Worm (Caenorhabditis elegans) whole organism, L2 larva: ENCODE measurements around the gene Y41E3.8.

ENCODE experiments used
- C34F6.9 ChIP-seq: fragments of 150-350 bp; optimal IDR thresholded peaks from 2 replicates; lab custom pipeline; 2014; ENCODE audit warnings: missing biosample characterization, missing genetic modification characterization
- F13H6.1 ChIP-seq: sonication (generic microtip); optimal IDR thresholded peaks from 2 replicates; lab custom pipeline; 2016; ENCODE audit warnings: missing genetic modification characterization, missing compliant biosample characterization
- R02D3.7 ChIP-seq: fragments of 150-350 bp; optimal IDR thresholded peaks from 2 replicates; lab custom pipeline; 2014; ENCODE audit warnings: missing biosample characterization, missing genetic modification characterization
- Y55F3AM.14 ChIP-seq: fragments of 200-800 bp; sonication (Bioruptor generic); optimal IDR thresholded peaks from 2 replicates; lab custom pipeline; 2018; ENCODE audit warnings: mild to moderate bottlenecking, missing genetic modification characterization, missing compliant biosample characterization
- ZK546.5 ChIP-seq: sonication (generic microtip); optimal IDR thresholded peaks from 2 replicates; lab custom pipeline; 2017; ENCODE audit warnings: missing biosample characterization, missing genetic modification characterization
- alr-1 ChIP-seq: fragments of 150-350 bp; optimal IDR thresholded peaks from 2 replicates; lab custom pipeline; 2014; ENCODE audit warnings: missing biosample characterization, missing genetic modification characterization
- aly-2 ChIP-seq: fragments of 150-350 bp; optimal IDR thresholded peaks from 2 replicates; lab custom pipeline; 2014; ENCODE audit warnings: missing biosample characterization, missing genetic modification characterization
- ama-1 ChIP-seq: fragments of 150-350 bp; optimal IDR thresholded peaks from 2 replicates; lab custom pipeline; 2018; ENCODE audit warnings: inconsistent platforms
- blmp-1 ChIP-seq: sonication (generic microtip); optimal IDR thresholded peaks from 2 replicates; lab custom pipeline; 2017; ENCODE audit warnings: missing genetic modification characterization, mild to moderate bottlenecking, missing compliant biosample characterization, antibody characterized with exemption, moderate library complexity; ENCODE audit not compliant: insufficient read depth
- ceh-16 ChIP-seq: fragments of 150-350 bp; optimal IDR thresholded peaks from 2 replicates; lab custom pipeline; 2014; ENCODE audit warnings: missing biosample characterization, missing genetic modification characterization
- ceh-82 ChIP-seq: fragments of 150-350 bp; optimal IDR thresholded peaks from 2 replicates; lab custom pipeline; 2014; ENCODE audit warnings: missing biosample characterization, missing genetic modification characterization
- crh-2 ChIP-seq: sonication (generic microtip); optimal IDR thresholded peaks from 2 replicates; lab custom pipeline; 2017; ENCODE audit warnings: missing biosample characterization, missing genetic modification characterization
- dmd-4 ChIP-seq: sonication (generic microtip); optimal IDR thresholded peaks from 2 replicates; lab custom pipeline; 2017; ENCODE audit warnings: missing biosample characterization, missing genetic modification characterization
- egl-27 ChIP-seq: sonication (generic microtip); optimal IDR thresholded peaks from 3 replicates; lab custom pipeline; 2017; ENCODE audit warnings: missing biosample characterization, missing genetic modification reagents, missing genetic modification characterization
- elt-1 ChIP-seq: fragments of 150-350 bp; optimal IDR thresholded peaks from 2 replicates; lab custom pipeline; 2014; ENCODE audit warnings: missing biosample characterization, missing genetic modification characterization
- elt-3 ChIP-seq: sonication (generic microtip); optimal IDR thresholded peaks from 2 replicates; lab custom pipeline; 2017; ENCODE audit warnings: missing biosample characterization, missing genetic modification characterization
- fos-1 ChIP-seq: fragments of 150-350 bp; optimal IDR thresholded peaks from 2 replicates; lab custom pipeline; 2014; ENCODE audit warnings: missing biosample characterization, missing genetic modification characterization
- gmeb-1 ChIP-seq: fragments of 150-350 bp; optimal IDR thresholded peaks from 2 replicates; lab custom pipeline; 2014; ENCODE audit warnings: missing biosample characterization, missing genetic modification characterization
- lin-11 ChIP-seq: fragments of 150-350 bp; sonication (generic microtip); optimal IDR thresholded peaks from 2 replicates; lab custom pipeline; 2014; ENCODE audit warnings: missing biosample characterization, missing genetic modification characterization, inconsistent platforms, mixed read lengths
- lin-13 ChIP-seq: fragments of 150-350 bp; optimal IDR thresholded peaks from 2 replicates; lab custom pipeline; 2014; ENCODE audit warnings: missing biosample characterization, missing genetic modification reagents, missing genetic modification characterization
- lsy-2 ChIP-seq, 2 experiments: fragments of 150-350 bp in 1 of 2; sonication (generic microtip) in 1 of 2; optimal IDR thresholded peaks; 2 replicates each; lab custom pipeline; 2014 to 2017; ENCODE audit warnings: missing biosample characterization in 2 of 2, missing genetic modification characterization in 2 of 2
- mab-5 ChIP-seq: fragments of 150-350 bp; optimal IDR thresholded peaks from 2 replicates; lab custom pipeline; 2014; ENCODE audit warnings: missing biosample characterization, missing genetic modification characterization
- mbf-1 ChIP-seq: sonication (generic microtip); optimal IDR thresholded peaks from 2 replicates; lab custom pipeline; 2017; ENCODE audit warnings: missing biosample characterization, missing genetic modification characterization
- mdl-1 ChIP-seq, 2 experiments: fragments of 150-350 bp in 1 of 2; sonication (generic microtip) in 1 of 2; optimal IDR thresholded peaks; 2 replicates each; lab custom pipeline; 2017; ENCODE audit warnings: missing biosample characterization in 2 of 2, missing genetic modification characterization in 2 of 2
- nhr-10 ChIP-seq: sonication (generic microtip); optimal IDR thresholded peaks from 2 replicates; lab custom pipeline; 2017; ENCODE audit warnings: missing biosample characterization, missing genetic modification characterization
- nhr-12 ChIP-seq: fragments of 150-350 bp; optimal IDR thresholded peaks from 2 replicates; lab custom pipeline; 2014; ENCODE audit warnings: missing biosample characterization, missing genetic modification characterization
- nhr-129 ChIP-seq: fragments of 150-350 bp; optimal IDR thresholded peaks from 2 replicates; lab custom pipeline; 2014; ENCODE audit warnings: missing biosample characterization, missing genetic modification characterization
- nhr-21 ChIP-seq: fragments of 150-350 bp; optimal IDR thresholded peaks from 2 replicates; lab custom pipeline; 2014; ENCODE audit warnings: missing biosample characterization, missing genetic modification characterization
- nhr-23 ChIP-seq: fragments of 150-350 bp; optimal IDR thresholded peaks from 2 replicates; lab custom pipeline; 2014; ENCODE audit warnings: missing biosample characterization, missing genetic modification reagents, missing genetic modification characterization
- nhr-237 ChIP-seq: fragments of 150-350 bp; optimal IDR thresholded peaks from 2 replicates; lab custom pipeline; 2014; ENCODE audit warnings: missing biosample characterization, missing genetic modification characterization
- nhr-25 ChIP-seq: fragments of 150-350 bp; sonication (generic microtip); optimal IDR thresholded peaks from 3 replicates; lab custom pipeline; 2014; ENCODE audit warnings: missing biosample characterization, missing genetic modification characterization
- nhr-6 ChIP-seq: fragments of 150-350 bp; optimal IDR thresholded peaks from 2 replicates; lab custom pipeline; 2014; ENCODE audit warnings: missing biosample characterization, missing genetic modification characterization
- nhr-77 ChIP-seq: fragments of 150-350 bp; optimal IDR thresholded peaks from 2 replicates; lab custom pipeline; 2014; ENCODE audit warnings: missing biosample characterization, missing genetic modification characterization
- peb-1 ChIP-seq: fragments of 150-350 bp; optimal IDR thresholded peaks from 2 replicates; lab custom pipeline; 2014; ENCODE audit warnings: missing biosample characterization, missing genetic modification characterization
- skn-1 ChIP-seq: sonication (generic microtip); optimal IDR thresholded peaks from 2 replicates; lab custom pipeline; 2017; ENCODE audit warnings: missing biosample characterization, missing genetic modification characterization
- sma-3 ChIP-seq: sonication (generic microtip); optimal IDR thresholded peaks from 2 replicates; lab custom pipeline; 2016; ENCODE audit warnings: missing genetic modification reagents, missing genetic modification characterization, missing compliant biosample characterization
- sma-9 ChIP-seq, 2 experiments: fragments of 150-350 bp in 1 of 2; sonication (generic microtip) in 1 of 2; optimal IDR thresholded peaks; 2 replicates each; lab custom pipeline; 2014 to 2016; ENCODE audit warnings: missing genetic modification characterization in 2 of 2, mild to moderate bottlenecking in 1 of 2, missing biosample characterization in 1 of 2, missing compliant biosample characterization in 1 of 2, missing genetic modification reagents in 1 of 2, moderate library complexity in 1 of 2
- snpc-4 ChIP-seq: fragments of 150-350 bp; optimal IDR thresholded peaks from 2 replicates; lab custom pipeline; 2014; ENCODE audit warnings: missing biosample characterization, missing genetic modification characterization
- unc-39 ChIP-seq: fragments of 150-350 bp; optimal IDR thresholded peaks from 2 replicates; lab custom pipeline; 2014; ENCODE audit warnings: missing biosample characterization, missing genetic modification characterization
- unc-55 ChIP-seq: fragments of 150-350 bp; sonication (generic microtip); optimal IDR thresholded peaks from 3 replicates; lab custom pipeline; 2014; ENCODE audit warnings: missing biosample characterization, missing genetic modification reagents, missing genetic modification characterization
- unc-62 ChIP-seq: fragments of 150-350 bp; optimal IDR thresholded peaks from 2 replicates; lab custom pipeline; 2014; ENCODE audit warnings: missing biosample characterization, missing genetic modification reagents, missing genetic modification characterization
- zag-1 ChIP-seq: fragments of 150-350 bp; optimal IDR thresholded peaks from 2 replicates; lab custom pipeline; 2014; ENCODE audit warnings: missing biosample characterization, missing genetic modification characterization
- ztf-1 ChIP-seq: fragments of 200-800 bp; sonication (Bioruptor generic); conservative IDR thresholded peaks from 2 replicates; pipeline ENCODE4 v1.3.6; 2022; ENCODE audit warnings: missing genetic modification characterization, missing compliant biosample characterization
- ztf-11 ChIP-seq: sonication (generic microtip); optimal IDR thresholded peaks from 2 replicates; lab custom pipeline; 2017; ENCODE audit warnings: missing biosample characterization, missing genetic modification characterization
- ztf-4 ChIP-seq: fragments of 150-350 bp; optimal IDR thresholded peaks from 2 replicates; lab custom pipeline; 2014; ENCODE audit warnings: missing biosample characterization, missing genetic modification characterization

Y41E3.8 gene

DNA sequence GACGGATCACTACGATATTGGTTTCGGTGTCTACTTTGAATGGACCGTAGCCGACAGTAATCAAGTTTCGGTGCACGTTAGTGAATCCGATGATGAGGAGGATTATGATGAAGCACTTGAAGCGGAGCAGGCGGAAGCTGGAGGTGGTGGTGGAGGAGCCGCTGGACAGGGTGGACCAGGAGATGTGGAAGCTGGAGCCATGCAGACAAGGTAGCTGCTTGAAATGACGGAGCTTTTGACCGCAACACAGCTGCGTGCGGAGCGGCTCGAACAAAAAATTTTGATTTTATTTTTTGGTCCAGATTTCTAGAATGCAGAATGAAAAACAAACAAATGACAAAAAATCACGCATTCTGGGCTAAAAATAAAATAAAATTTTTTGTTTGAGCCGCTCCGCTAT lies 4.4 kb downstream of the Y41E3.8 start:
- TF ChIP-seq ceh-82 (no peak), mbf-1 (tag; lab: Kevin White, UChicago) (no peak), R02D3.7 (tag; lab: Kevin White, UChicago) (no peak), ama-1 (lab: Kevin White, UChicago) (no peak), nhr-10 (tag; lab: Kevin White, UChicago) (no peak), nhr-23 (tag; lab: Kevin White, UChicago) (no peak), nhr-12 (tag; lab: Kevin White, UChicago) (no peak)

DNA sequence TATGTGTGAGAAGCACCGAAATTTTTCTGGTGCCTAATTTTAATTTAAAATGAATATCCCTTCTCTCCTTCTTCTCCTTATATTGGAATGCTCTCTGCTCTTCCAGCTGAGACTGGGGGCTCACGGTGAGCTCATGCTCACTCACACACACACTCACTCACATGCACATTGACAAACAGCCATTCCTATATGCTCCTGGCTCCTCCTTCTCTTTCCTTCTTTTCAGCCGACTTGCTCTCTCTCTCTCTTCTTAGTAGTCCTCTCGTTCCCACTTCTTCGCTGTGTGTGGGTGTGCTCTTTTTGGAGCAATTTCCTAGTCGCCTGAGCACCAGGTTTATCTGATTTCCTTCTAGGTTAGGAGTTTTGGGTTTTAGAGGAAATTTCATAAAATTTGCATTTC lies 7.8 kb downstream of the Y41E3.8 start:
- no peak for TF ChIP-seq R02D3.7 (tag; lab: Kevin White, UChicago)
- peak; percentile 65 for TF ChIP-seq C34F6.9
- TF ChIP-seq nhr-129 (tag; lab: Kevin White, UChicago) = peak; percentile 88
- no peak for TF ChIP-seq sma-3
- no peak for TF ChIP-seq ama-1 (lab: Kevin White, UChicago)
- TF ChIP-seq unc-62 (GFP tag; lab: Kevin White, UChicago) = no peak
- TF ChIP-seq crh-2 (tag; lab: Kevin White, UChicago) = no peak
- TF ChIP-seq peb-1 (tag; lab: Kevin White, UChicago) = no peak
- TF ChIP-seq nhr-237 = no peak
- TF ChIP-seq snpc-4 (tag; lab: Kevin White, UChicago) = no peak
- no peak for TF ChIP-seq egl-27 (tag; lab: Kevin White, UChicago)
- TF ChIP-seq nhr-77 (tag; lab: Kevin White, UChicago) = no peak
- peak; percentile 51 for TF ChIP-seq unc-55 (GFP tag; lab: Kevin White, UChicago)
- TF ChIP-seq blmp-1 = no peak
- no peak for TF ChIP-seq gmeb-1 (tag; lab: Kevin White, UChicago)
- no peak for TF ChIP-seq nhr-21 (tag; lab: Kevin White, UChicago)
- no peak for TF ChIP-seq ZK546.5 (tag; lab: Kevin White, UChicago)
- TF ChIP-seq sma-9 (GFP tag; optimal IDR thresholded peaks at IDR 0.05; lab: Kevin White, UChicago) = no peak
- TF ChIP-seq sma-9 (tag; optimal IDR thresholded peaks at IDR 0.05; lab: Kevin White, UChicago) = no peak
- no peak for TF ChIP-seq ceh-16 (tag; lab: Kevin White, UChicago)
- no peak for TF ChIP-seq nhr-25 (tag; lab: Kevin White, UChicago)
- no peak for TF ChIP-seq elt-1
- peak; percentile 21 for TF ChIP-seq zag-1 (tag; lab: Kevin White, UChicago)
- no peak for TF ChIP-seq nhr-10 (tag; lab: Kevin White, UChicago)
- TF ChIP-seq ceh-82 = no peak
- no peak for TF ChIP-seq mdl-1 (tag; optimal IDR thresholded peaks at IDR 0.05; lab: Kevin White, UChicago)
- TF ChIP-seq nhr-23 (tag; lab: Kevin White, UChicago) = no peak
- TF ChIP-seq lin-11 = peak; percentile 24
- TF ChIP-seq mbf-1 (tag; lab: Kevin White, UChicago) = no peak
- TF ChIP-seq lsy-2 (tag; optimal IDR thresholded peaks at IDR 0.05; lab: Kevin White, UChicago) = peak in 1 of 2 experiments; percentile 52
- peak; percentile 33 for TF ChIP-seq F13H6.1 (tag; lab: Kevin White, UChicago)
- TF ChIP-seq aly-2 (tag; lab: Kevin White, UChicago) = no peak
- TF ChIP-seq alr-1 (tag; lab: Kevin White, UChicago) = no peak

DNA sequence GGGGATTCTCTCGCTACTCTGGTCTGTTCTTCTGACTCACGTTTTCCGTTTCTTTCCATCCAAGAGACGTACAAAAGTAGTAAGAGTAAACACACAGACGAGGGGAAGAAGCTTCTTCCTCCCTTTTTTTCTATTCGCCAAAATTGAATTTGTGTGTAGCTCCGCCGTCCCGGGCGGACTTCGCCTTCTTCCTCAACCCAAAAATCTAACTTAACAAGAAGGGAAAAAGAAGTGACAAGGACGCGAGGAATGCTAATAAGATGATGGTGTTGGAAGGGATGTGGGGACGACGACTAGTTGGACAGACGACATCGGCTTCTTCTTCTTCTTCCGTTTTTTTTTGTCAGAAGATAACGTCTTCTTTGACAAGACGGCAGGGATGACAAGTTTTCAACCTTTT lies 11.8 kb downstream of the Y41E3.8 start:
- TF ChIP-seq alr-1 (tag; lab: Kevin White, UChicago) (no peak), ceh-82 (no peak), aly-2 (tag; lab: Kevin White, UChicago) (no peak), mab-5 (tag; lab: Kevin White, UChicago) (no peak), ceh-16 (tag; lab: Kevin White, UChicago) (no peak), zag-1 (tag; lab: Kevin White, UChicago) (peak; percentile 65), unc-55 (GFP tag; lab: Kevin White, UChicago) (no peak), ama-1 (lab: Kevin White, UChicago) (no peak), dmd-4 (tag; lab: Kevin White, UChicago) (no peak), ztf-11 (tag; lab: Kevin White, UChicago) (no peak), lin-13 (GFP tag; lab: Kevin White, UChicago) (no peak), mdl-1 (tag; optimal IDR thresholded peaks at IDR 0.05; lab: Kevin White, UChicago) (no peak), nhr-77 (tag; lab: Kevin White, UChicago) (no peak), nhr-25 (tag; lab: Kevin White, UChicago) (no peak), ZK546.5 (tag; lab: Kevin White, UChicago) (no peak), unc-39 (tag; lab: Kevin White, UChicago) (no peak), ztf-4 (tag; lab: Kevin White, UChicago) (no peak), F13H6.1 (tag; lab: Kevin White, UChicago) (peak; percentile 72), nhr-23 (tag; lab: Kevin White, UChicago) (no peak), nhr-12 (tag; lab: Kevin White, UChicago) (no peak), ztf-1 (GFP tag; lab: Robert Waterston, UW) (no peak), sma-9 (GFP tag; optimal IDR thresholded peaks at IDR 0.05; lab: Kevin White, UChicago) (peak; percentile 6), sma-9 (tag; optimal IDR thresholded peaks at IDR 0.05; lab: Kevin White, UChicago) (no peak), C34F6.9 (peak; percentile 26), skn-1 (tag; lab: Kevin White, UChicago) (no peak), nhr-237 (no peak), blmp-1 (no peak), sma-3 (no peak), nhr-6 (tag; lab: Kevin White, UChicago) (no peak), Y55F3AM.14 (GFP tag; lab: Kevin White, UChicago) (no peak), crh-2 (tag; lab: Kevin White, UChicago) (no peak), elt-3 (tag; lab: Kevin White, UChicago) (no peak), fos-1 (no peak), unc-62 (GFP tag; lab: Kevin White, UChicago) (no peak), snpc-4 (tag; lab: Kevin White, UChicago) (no peak), peb-1 (tag; lab: Kevin White, UChicago) (no peak), lsy-2 (tag; optimal IDR thresholded peaks at IDR 0.05; lab: Kevin White, UChicago) (peak in 1 of 2 experiments; percentile 21), mbf-1 (tag; lab: Kevin White, UChicago) (no peak), egl-27 (tag; lab: Kevin White, UChicago) (peak; percentile 17), nhr-129 (tag; lab: Kevin White, UChicago) (peak; percentile 55)
